Fruit fly (Drosophila melanogaster): ENCODE results near the gene CG34382.

CG34382 gene

dm6 chr3L:9859624-9860023, 19.2 kb upstream of the CG34382 start, which contains the start of gene CG10809 (continued):
- TF ChIP-seq CG18599 (GFP tag; optimal IDR thresholded peaks at IDR 0.05) (no peak), luna (GFP tag; optimal IDR thresholded peaks at IDR 0.05) (no peak), ken (GFP tag; IDR thresholded peaks at IDR 0.05) (no peak), CG4282 (GFP tag; optimal IDR thresholded peaks at IDR 0.05) (no peak), CG6689 (GFP tag; IDR thresholded peaks at IDR 0.05) (no peak), NFAT (GFP tag; IDR thresholded peaks at IDR 0.05) (no peak), Aef1 (GFP tag; IDR thresholded peaks at IDR 0.05) (peak; percentile 40; the same call in 2 of the 3 replicates), zfh1 (GFP tag; IDR thresholded peaks at IDR 0.05) (no peak; the same call in 2 of the 3 replicates), CG15514 (GFP tag; optimal IDR thresholded peaks at IDR 0.05) (peak; percentile 87), CG2875 (GFP tag; optimal IDR thresholded peaks at IDR 0.05) (no peak), CG2129 (GFP tag; IDR thresholded peaks at IDR 0.05; ENCODE audit: partially characterized antibody) (peak; percentile 83), CG12744 (GFP tag; optimal IDR thresholded peaks at IDR 0.05) (no peak), Fer3 (tag; optimal IDR thresholded peaks at IDR 0.05) (peak; percentile 33), pb (GFP tag; optimal IDR thresholded peaks at IDR 0.05) (no peak), CG10979 (tag; optimal IDR thresholded peaks at IDR 0.05) (peak; percentile 24), oc (tag; optimal IDR thresholded peaks at IDR 0.05) (no peak), CG13624 (GFP tag; optimal IDR thresholded peaks at IDR 0.05) (no peak), CG11456 (GFP tag; IDR thresholded peaks at IDR 0.05) (no peak), shn (GFP tag; optimal IDR thresholded peaks at IDR 0.05) (no peak), mam (GFP tag; optimal IDR thresholded peaks at IDR 0.05) (peak; percentile 11), CG11093 (GFP tag; IDR thresholded peaks at IDR 0.05) (no peak), disco-r (GFP tag; optimal IDR thresholded peaks at IDR 0.05) (no peak), ems (GFP tag; optimal IDR thresholded peaks at IDR 0.05) (no peak), CG12659 (GFP tag; optimal IDR thresholded peaks at IDR 0.05) (peak; percentile 85), Six4 (GFP tag; optimal IDR thresholded peaks at IDR 0.05) (peak; percentile 28), Sox102F (GFP tag; optimal IDR thresholded peaks at IDR 0.05) (no peak), chinmo (GFP tag; IDR thresholded peaks at IDR 0.05; ENCODE audit: partially characterized antibody) (peak; percentile 83; the same call in 2 of the 4 replicates), Myb (GFP tag; optimal IDR thresholded peaks at IDR 0.05) (peak; percentile 49), CG1792 (GFP tag; optimal IDR thresholded peaks at IDR 0.05) (peak; percentile 20), CG10147 (GFP tag; optimal IDR thresholded peaks at IDR 0.05) (peak; percentile 4), CG9437 (GFP tag; optimal IDR thresholded peaks at IDR 0.05) (no peak), cwo (GFP tag; optimal IDR thresholded peaks at IDR 0.05) (no peak), CG3838 (GFP tag; optimal IDR thresholded peaks at IDR 0.05) (no peak), dpn (GFP tag; optimal IDR thresholded peaks at IDR 0.05) (peak in 1 of 2 experiments; percentile 44), nerfin-2 (GFP tag; IDR thresholded peaks at IDR 0.05; ENCODE audit: partially characterized antibody) (peak; percentile 73), vfl (GFP tag; optimal IDR thresholded peaks at IDR 0.05) (no peak), CG11560 (tag; IDR thresholded peaks at IDR 0.05) (no peak; the same call in 2 of the 3 replicates), Pdp1 (GFP tag; optimal IDR thresholded peaks at IDR 0.05) (peak in 1 of 2 experiments; percentile 33), crol (GFP tag; IDR thresholded peaks at IDR 0.05) (no peak), chif (GFP tag; optimal IDR thresholded peaks at IDR 0.05) (no peak), CG6683 (GFP tag; optimal IDR thresholded peaks at IDR 0.05) (no peak), D19B (GFP tag; optimal IDR thresholded peaks at IDR 0.05) (no peak), fd102C (GFP tag; optimal IDR thresholded peaks at IDR 0.05) (peak; percentile 5), tx (GFP tag; optimal IDR thresholded peaks at IDR 0.05) (no peak), CG7928 (GFP tag; optimal IDR thresholded peaks at IDR 0.05) (peak; percentile 93), CG1603 (tag; optimal IDR thresholded peaks at IDR 0.05) (peak; percentile 68), CG17612 (GFP tag; IDR thresholded peaks at IDR 0.05) (no peak), danr (GFP tag; IDR thresholded peaks at IDR 0.05) (no peak), usp (GFP tag; optimal IDR thresholded peaks at IDR 0.05) (no peak), tio (GFP tag; optimal IDR thresholded peaks at IDR 0.05) (no peak), slou (GFP tag; optimal IDR thresholded peaks at IDR 0.05) (peak; percentile 8)
